Worm (Caenorhabditis elegans) whole organism, young adult: ENCODE measurements around the gene F47B8.3.

Experiments used
- B0035.1 ChIP-seq: sonication (generic microtip); optimal IDR thresholded peaks from 2 replicates; lab custom pipeline; 2016; ENCODE audit warnings: missing genetic modification characterization, mild to moderate bottlenecking, missing compliant biosample characterization, missing genotype, missing genetic modification reagents
- F10E7.11 ChIP-seq: sonication (generic microtip); optimal IDR thresholded peaks from 2 replicates; lab custom pipeline; 2017; ENCODE audit warnings: mild to moderate bottlenecking, missing genetic modification characterization, moderate library complexity, missing compliant biosample characterization
- F23B12.7 ChIP-seq: sonication (generic microtip); optimal IDR thresholded peaks from 2 replicates; lab custom pipeline; 2017; ENCODE audit warnings: missing genetic modification characterization, mild to moderate bottlenecking, missing compliant biosample characterization, antibody characterized with exemption, moderate library complexity; ENCODE audit not compliant: insufficient read depth
- F33H1.4 ChIP-seq: fragments of 200-800 bp; sonication (Bioruptor generic); IDR thresholded peaks from 2 replicates; pipeline ENCODE4 v1.3.6; 2022; ENCODE audit warnings: missing genetic modification reagents, missing genetic modification characterization, missing compliant biosample characterization
- F39B2.1 ChIP-seq: fragments of 200-800 bp; sonication (Bioruptor generic); IDR thresholded peaks from 2 replicates; pipeline ENCODE4 v1.3.6; 2022; ENCODE audit warnings: missing genetic modification reagents, missing genetic modification characterization, missing compliant biosample characterization
- F52B5.7 ChIP-seq: sonication (generic microtip); optimal IDR thresholded peaks from 2 replicates; lab custom pipeline; 2016; ENCODE audit warnings: mild to moderate bottlenecking, missing genetic modification characterization, missing compliant biosample characterization
- F55B11.4 ChIP-seq: sonication (generic microtip); optimal IDR thresholded peaks from 2 replicates; lab custom pipeline; 2016; ENCODE audit warnings: missing compliant biosample characterization, missing genetic modification characterization, borderline replicate concordance; ENCODE audit not compliant: insufficient read depth
- Y56A3A.18 ChIP-seq: fragments of 200-800 bp; sonication (Bioruptor generic); IDR thresholded peaks from 2 replicates; pipeline ENCODE4 v1.3.6; 2022; ENCODE audit warnings: missing genetic modification reagents, missing genetic modification characterization, missing compliant biosample characterization
- Y79H2A.3 ChIP-seq: fragments of 200-800 bp; sonication (Bioruptor generic); conservative IDR thresholded peaks from 2 replicates; pipeline ENCODE4 v1.3.6; 2022; ENCODE audit warnings: missing genetic modification reagents, missing genetic modification characterization, missing compliant biosample characterization
- ZK185.1 ChIP-seq: sonication (generic microtip); optimal IDR thresholded peaks from 2 replicates; lab custom pipeline; 2016; ENCODE audit warnings: mild to moderate bottlenecking, missing genetic modification characterization, missing compliant biosample characterization; ENCODE audit not compliant: poor library complexity, severe bottlenecking
- akir-1 ChIP-seq: fragments of 200-800 bp; sonication (Bioruptor generic); optimal IDR thresholded peaks from 2 replicates; lab custom pipeline; 2018; ENCODE audit warnings: mild to moderate bottlenecking, missing genetic modification characterization, moderate library complexity, missing compliant biosample characterization
- ama-1 ChIP-seq, 3 experiments: fragments of 150-350 bp in 1 of 3; sonication (generic microtip) in 2 of 3; optimal IDR thresholded peaks; 2 replicates each; lab custom pipeline; 2014 to 2018; ENCODE audit warnings: missing biosample characterization in 2 of 3, missing genetic modification characterization in 2 of 3, missing genetic modification reagents in 2 of 3
- aptf-3 ChIP-seq: fragments of 200-800 bp; sonication (Bioruptor generic); IDR thresholded peaks from 2 replicates; pipeline ENCODE4 v1.3.6; 2022; ENCODE audit warnings: missing genetic modification characterization, missing compliant biosample characterization
- attf-3 ChIP-seq: fragments of 200-800 bp; sonication (Bioruptor generic); conservative IDR thresholded peaks from 2 replicates; pipeline ENCODE4 v1.3.6; 2022; ENCODE audit warnings: missing genetic modification reagents, missing genetic modification characterization, missing compliant biosample characterization
- bed-1 ChIP-seq: fragments of 200-800 bp; sonication (Bioruptor generic); IDR thresholded peaks from 2 replicates; pipeline ENCODE4 v1.3.6; 2022; ENCODE audit warnings: missing genetic modification reagents, missing genetic modification characterization, missing compliant biosample characterization
- ceh-40 ChIP-seq: fragments of 200-800 bp; sonication (Bioruptor generic); IDR thresholded peaks from 2 replicates; pipeline ENCODE4 v1.3.6; 2022; ENCODE audit warnings: missing genetic modification characterization, missing compliant biosample characterization
- ceh-58 ChIP-seq: fragments of 200-800 bp; sonication (Bioruptor generic); IDR thresholded peaks from 2 replicates; pipeline ENCODE4 v1.3.6; 2022; ENCODE audit warnings: missing genetic modification characterization, missing compliant biosample characterization
- ceh-79 ChIP-seq: sonication (generic microtip); optimal IDR thresholded peaks from 2 replicates; lab custom pipeline; 2017; ENCODE audit warnings: mild to moderate bottlenecking, missing genetic modification characterization, missing compliant biosample characterization
- ceh-91 ChIP-seq: fragments of 200-800 bp; sonication (Bioruptor generic); IDR thresholded peaks from 2 replicates; pipeline ENCODE4 v1.3.6; 2022; ENCODE audit warnings: missing genetic modification reagents, missing genetic modification characterization, missing compliant biosample characterization
- die-1 ChIP-seq: sonication (generic microtip); optimal IDR thresholded peaks from 2 replicates; lab custom pipeline; 2016; ENCODE audit warnings: missing genotype, mild to moderate bottlenecking, missing genetic modification characterization, missing compliant biosample characterization
- dox-1 ChIP-seq: fragments of 200-800 bp; sonication (Bioruptor generic); IDR thresholded peaks from 2 replicates; pipeline ENCODE4 v1.3.6; 2022; ENCODE audit warnings: missing genetic modification reagents, missing genetic modification characterization, missing compliant biosample characterization
- efl-1 ChIP-seq: fragments of 150-350 bp; optimal IDR thresholded peaks from 2 replicates; lab custom pipeline; 2014; ENCODE audit warnings: missing biosample characterization, missing genetic modification reagents, missing genetic modification characterization
- egl-18 ChIP-seq: fragments of 200-800 bp; sonication (Bioruptor generic); IDR thresholded peaks from 2 replicates; pipeline ENCODE4 v1.3.6; 2022; ENCODE audit warnings: missing genetic modification reagents, missing genetic modification characterization, missing compliant biosample characterization
- ekl-4 ChIP-seq: fragments of 200-800 bp; sonication (Bioruptor generic); IDR thresholded peaks from 2 replicates; pipeline ENCODE4 v1.3.6; 2022; ENCODE audit warnings: missing genetic modification reagents, missing genetic modification characterization, missing compliant biosample characterization
- him-1 ChIP-seq: sonication (generic microtip); optimal IDR thresholded peaks from 2 replicates; lab custom pipeline; 2016; ENCODE audit warnings: missing genotype, missing genetic modification reagents, missing genetic modification characterization, missing compliant biosample characterization
- hsf-1 ChIP-seq: fragments of 200-800 bp; sonication (Bioruptor generic); IDR thresholded peaks from 2 replicates; pipeline ENCODE4 v1.3.6; 2022; ENCODE audit warnings: missing genetic modification reagents, missing genetic modification characterization, missing compliant biosample characterization
- lag-1 ChIP-seq: fragments of 200-800 bp; sonication (Bioruptor generic); IDR thresholded peaks from 2 replicates; pipeline ENCODE4 v1.3.6; 2022; ENCODE audit warnings: missing genetic modification reagents, missing genetic modification characterization, missing compliant biosample characterization
- lin-26 ChIP-seq: fragments of 200-800 bp; sonication (Bioruptor generic); IDR thresholded peaks from 2 replicates; pipeline ENCODE4 v1.3.6; 2022; ENCODE audit warnings: missing genetic modification reagents, missing genetic modification characterization, missing compliant biosample characterization
- lin-35 ChIP-seq, 3 experiments: fragments of 150-350 bp in 2 of 3; sonication (generic microtip) in 1 of 3; optimal IDR thresholded peaks; 2 replicates each; lab custom pipeline; 2014 to 2018; ENCODE audit warnings: missing biosample characterization in 3 of 3, missing genetic modification characterization in 3 of 3, missing genetic modification reagents in 3 of 3
- lir-1 ChIP-seq: fragments of 200-800 bp; sonication (Bioruptor generic); conservative IDR thresholded peaks from 2 replicates; pipeline ENCODE4 v1.3.6; 2022; ENCODE audit warnings: missing genetic modification reagents, missing genetic modification characterization, missing compliant biosample characterization
- madf-10 ChIP-seq: sonication (generic microtip); optimal IDR thresholded peaks from 2 replicates; lab custom pipeline; 2016; ENCODE audit warnings: mild to moderate bottlenecking, missing genetic modification characterization, missing compliant biosample characterization
- madf-6 ChIP-seq: fragments of 200-800 bp; sonication (Bioruptor generic); IDR thresholded peaks from 2 replicates; pipeline ENCODE4 v1.3.6; 2022; ENCODE audit warnings: missing genetic modification reagents, missing genetic modification characterization, missing compliant biosample characterization
- mcd-1 ChIP-seq: fragments of 200-800 bp; sonication (Bioruptor generic); IDR thresholded peaks from 2 replicates; pipeline ENCODE4 v1.3.6; 2022; ENCODE audit warnings: missing genetic modification reagents, missing genetic modification characterization, missing compliant biosample characterization
- mes-4 ChIP-seq: sonication (generic microtip); optimal IDR thresholded peaks from 2 replicates; lab custom pipeline; 2016; ENCODE audit warnings: missing genotype, missing genetic modification characterization, missing compliant biosample characterization
- nfya-1 ChIP-seq: sonication (generic microtip); optimal IDR thresholded peaks from 2 replicates; lab custom pipeline; 2017; ENCODE audit warnings: antibody characterized with exemption, missing compliant biosample characterization, missing genetic modification characterization, borderline replicate concordance; ENCODE audit not compliant: insufficient read depth
- nfyb-1 ChIP-seq: fragments of 200-800 bp; sonication (Bioruptor generic); IDR thresholded peaks from 2 replicates; pipeline ENCODE4 v1.3.6; 2022; ENCODE audit warnings: missing genetic modification reagents, missing genetic modification characterization, missing compliant biosample characterization
- nhr-80 ChIP-seq: sonication (generic microtip); optimal IDR thresholded peaks from 2 replicates; lab custom pipeline; 2016; ENCODE audit warnings: missing genetic modification characterization, missing compliant biosample characterization
- pbrm-1 ChIP-seq: fragments of 200-800 bp; sonication (Bioruptor generic); IDR thresholded peaks from 2 replicates; pipeline ENCODE4 v1.3.6; 2022; ENCODE audit warnings: missing genetic modification reagents, missing genetic modification characterization, missing compliant biosample characterization
- rpc-1 ChIP-seq, 2 experiments: fragments of 150-350 bp in 1 of 2; sonication (generic microtip) in 1 of 2; optimal IDR thresholded peaks; 2 replicates each; lab custom pipeline; 2014 to 2018; ENCODE audit warnings: missing biosample characterization in 1 of 2, missing genetic modification characterization in 1 of 2, missing genetic modification reagents in 1 of 2, missing genotype in 1 of 2
- snpc-1.3 ChIP-seq: sonication (generic microtip); optimal IDR thresholded peaks from 2 replicates; lab custom pipeline; 2017; ENCODE audit warnings: missing genetic modification characterization, mild to moderate bottlenecking, missing compliant biosample characterization, antibody characterized with exemption, moderate library complexity, missing genotype, missing genetic modification reagents; ENCODE audit not compliant: insufficient read depth
- snpc-4 ChIP-seq, 5 experiments: fragments of 150-350 bp in 1 of 5; sonication (generic microtip) in 4 of 5; optimal IDR thresholded peaks; 2 replicates each; lab custom pipeline; 2014 to 2018; ENCODE audit warnings: missing genetic modification characterization in 5 of 5, missing biosample characterization in 3 of 5, antibody characterized with exemption in 2 of 5, mild to moderate bottlenecking in 2 of 5, missing compliant biosample characterization in 2 of 5, missing genotype in 2 of 5, moderate library complexity in 2 of 5, missing genetic modification reagents in 1 of 5
- unc-62 ChIP-seq: fragments of 150-350 bp; optimal IDR thresholded peaks from 2 replicates; lab custom pipeline; 2014; ENCODE audit warnings: missing biosample characterization, missing genetic modification reagents, missing genetic modification characterization
- ztf-26 ChIP-seq: sonication (generic microtip); optimal IDR thresholded peaks from 2 replicates; lab custom pipeline; 2017; ENCODE audit warnings: missing genetic modification characterization, missing compliant biosample characterization

The F47B8.3 gene

ce11 chrV:14357347-14357746 lies 34.5 kb upstream of the F47B8.3 start:
- TF ChIP-seq nfyb-1 (GFP tag; lab: Robert Waterston, UW), result 0 out of 2 replicates have a peak, but pooled peaks have one; percentile 28

ce11 chrV:14355738-14356368 lies 33.0 kb upstream of the F47B8.3 start, which contains the start of gene cyn-1:
cyn-1 (plus strand) TSS chrV:14356076.
- TF ChIP-seq madf-6 (GFP tag; lab: Robert Waterston, UW), result peak; percentile 66
- TF ChIP-seq Y56A3A.18 (GFP tag; lab: Robert Waterston, UW), result peak; percentile 69; the same call in 1 of the 2 replicates
- TF ChIP-seq lir-1 (GFP tag; lab: Robert Waterston, UW), result no peak
- TF ChIP-seq lin-35 (GFP tag; optimal IDR thresholded peaks at IDR 0.05; lab: Kevin White, UChicago), result peak; percentile 61 to 96 (median 74)
- no peak for TF ChIP-seq nhr-80 (tag; lab: Kevin White, UChicago)
- TF ChIP-seq lin-26 (GFP tag; lab: Robert Waterston, UW), result no peak; the same call in 1 of the 2 replicates
- no peak for TF ChIP-seq bed-1 (GFP tag; lab: Robert Waterston, UW)
- peak; percentile 25; the same call in 1 of the 2 replicates for TF ChIP-seq pbrm-1 (GFP tag; lab: Robert Waterston, UW)
- TF ChIP-seq efl-1 (GFP tag; lab: Kevin White, UChicago), result peak; percentile 81
- TF ChIP-seq rpc-1 (optimal IDR thresholded peaks at IDR 0.05; lab: Kevin White, UChicago), result no peak
- no peak for TF ChIP-seq rpc-1 (tag; optimal IDR thresholded peaks at IDR 0.05; lab: Kevin White, UChicago)
- TF ChIP-seq ztf-26 (tag; lab: Kevin White, UChicago), result peak; percentile 42
- no peak for TF ChIP-seq F55B11.4 (tag; lab: Kevin White, UChicago)
- TF ChIP-seq F23B12.7 (tag; lab: Kevin White, UChicago), result peak; percentile 58
- no peak for TF ChIP-seq aptf-3 (GFP tag; lab: Robert Waterston, UW)
- peak; percentile 44; the same call in 1 of the 2 replicates for TF ChIP-seq ekl-4 (GFP tag; lab: Robert Waterston, UW)
- TF ChIP-seq F39B2.1 (GFP tag; lab: Robert Waterston, UW), result no peak
- TF ChIP-seq madf-10 (tag; lab: Kevin White, UChicago), result peak; percentile 51
- no peak for TF ChIP-seq die-1 (tag; lab: Kevin White, UChicago)
- TF ChIP-seq ceh-91 (GFP tag; lab: Robert Waterston, UW), result 0 out of 2 replicates have a peak, but pooled peaks have one; percentile 11
- 0 out of 2 replicates have a peak, but pooled peaks have one; percentile 52 for TF ChIP-seq F33H1.4 (GFP tag; lab: Robert Waterston, UW)
- TF ChIP-seq egl-18 (GFP tag; lab: Robert Waterston, UW), result no peak
- no peak for TF ChIP-seq ceh-79 (tag; lab: Kevin White, UChicago)
- peak; percentile 79 for TF ChIP-seq snpc-1.3 (tag; lab: Kevin White, UChicago)
- TF ChIP-seq ceh-40 (GFP tag; lab: Robert Waterston, UW), result no peak
- TF ChIP-seq snpc-4 (GFP tag; optimal IDR thresholded peaks at IDR 0.05; lab: Kevin White, UChicago), result no peak
- TF ChIP-seq snpc-4 (tag; optimal IDR thresholded peaks at IDR 0.05; lab: Kevin White, UChicago), result peak; percentile 42 to 75 (median 59)
- TF ChIP-seq attf-3, result peak; percentile 58; the same call in 1 of the 2 replicates
- no peak for TF ChIP-seq akir-1 (GFP tag; lab: Kevin White, UChicago)
- 0 out of 2 replicates have a peak, but pooled peaks have one; percentile 9 for TF ChIP-seq hsf-1
- 0 out of 2 replicates have a peak, but pooled peaks have one; percentile 23 for TF ChIP-seq Y79H2A.3 (GFP tag; lab: Robert Waterston, UW)
- peak; percentile 82 for TF ChIP-seq mcd-1 (GFP tag; lab: Robert Waterston, UW)
- TF ChIP-seq ZK185.1 (tag; lab: Kevin White, UChicago), result peak; percentile 67
- peak; percentile 12 for TF ChIP-seq B0035.1 (tag; lab: Kevin White, UChicago)
- TF ChIP-seq ama-1 (optimal IDR thresholded peaks at IDR 0.05; lab: Kevin White, UChicago), result peak; percentile 20
- TF ChIP-seq ama-1 (GFP tag; optimal IDR thresholded peaks at IDR 0.05; lab: Kevin White, UChicago), result no peak
- TF ChIP-seq dox-1 (GFP tag; lab: Robert Waterston, UW), result peak; percentile 67
- no peak for TF ChIP-seq lag-1 (GFP tag; lab: Robert Waterston, UW)
- no peak for TF ChIP-seq F10E7.11 (tag; lab: Kevin White, UChicago)
- TF ChIP-seq F52B5.7, result no peak
- TF ChIP-seq mes-4, result no peak
- no peak for TF ChIP-seq ceh-58 (GFP tag; lab: Robert Waterston, UW)
- peak; percentile 59 for TF ChIP-seq him-1 (tag; lab: Kevin White, UChicago)
- no peak for TF ChIP-seq nfya-1 (tag; lab: Kevin White, UChicago)
- no peak for TF ChIP-seq unc-62
